Worm (Caenorhabditis elegans): ENCODE measurements around the gene nkb-3.

The nkb-3 gene

ce11 chrX:13770508-13770978 is at the start of gene nkb-3:
Gene nkb-3 (minus strand): TSS chrX:13770558.
- peak; percentile 18 for TF ChIP-seq fkh-10 (GFP tag; optimal IDR thresholded peaks at IDR 0.05)
- TF ChIP-seq sup-37 (GFP tag; optimal IDR thresholded peaks at IDR 0.05): no peak
- peak; percentile 18 for TF ChIP-seq mep-1 (tag; optimal IDR thresholded peaks at IDR 0.05)
- TF ChIP-seq lin-14 (GFP tag; optimal IDR thresholded peaks at IDR 0.05): peak; percentile 62
- TF ChIP-seq lin-35 (GFP tag; optimal IDR thresholded peaks at IDR 0.05): no peak
- TF ChIP-seq snpc-4 (tag; optimal IDR thresholded peaks at IDR 0.05): no peak
- peak; percentile 11 for TF ChIP-seq unc-86 (tag; optimal IDR thresholded peaks at IDR 0.05)

ce11 chrX:13818791-13819190 is 48.4 kb upstream of the nkb-3 start:
- TF ChIP-seq jun-1 (tag; optimal IDR thresholded peaks at IDR 0.05) (no peak), elt-2 (tag; optimal IDR thresholded peaks at IDR 0.05) (peak; percentile 65), ama-1 (optimal IDR thresholded peaks at IDR 0.05) (no peak), nhr-76 (tag; optimal IDR thresholded peaks at IDR 0.05) (no peak)

- TF ChIP-seq lin-14 (GFP tag; optimal IDR thresholded peaks at IDR 0.05) (peak; percentile 81), efl-1 (optimal IDR thresholded peaks at IDR 0.05) (no peak), efl-1 (GFP tag; optimal IDR thresholded peaks at IDR 0.05 in 1 of 2) (peak in 1 of 2 experiments; percentile 2), hlh-4 (tag; optimal IDR thresholded peaks at IDR 0.05) (no peak), egl-13 (tag; optimal IDR thresholded peaks at IDR 0.05) (no peak), blmp-1 (tag; optimal IDR thresholded peaks at IDR 0.05) (no peak)
Observed at ce11 chrX:13811929-13812328, 41.6 kb upstream of the nkb-3 start.

- no peak for TF ChIP-seq nhr-85 (tag)
- TF ChIP-seq ceh-63 (GFP tag; optimal IDR thresholded peaks at IDR 0.05): no peak
- no peak for TF ChIP-seq isw-1 (GFP tag; IDR thresholded peaks at IDR 0.05)
- no peak for TF ChIP-seq sox-4 (tag; optimal IDR thresholded peaks at IDR 0.05)
- no peak for TF ChIP-seq unc-30 (tag; optimal IDR thresholded peaks at IDR 0.05)
- TF ChIP-seq grh-1 (GFP tag; IDR thresholded peaks at IDR 0.05): no peak
- TF ChIP-seq fos-1 (tag; optimal IDR thresholded peaks at IDR 0.05): no peak
- no peak for TF ChIP-seq skn-1 (tag; optimal IDR thresholded peaks at IDR 0.05)
- TF ChIP-seq hlh-17 (GFP tag; optimal IDR thresholded peaks at IDR 0.05; ENCODE audit: borderline replicate concordance): no peak
- TF ChIP-seq mep-1 (tag; optimal IDR thresholded peaks at IDR 0.05): no peak
- no peak for TF ChIP-seq mdl-1 (tag; optimal IDR thresholded peaks at IDR 0.05)
Observed at ce11 chrX:13811156-13811555, 40.8 kb upstream of the nkb-3 start.

- TF ChIP-seq snu-23 (GFP tag; optimal IDR thresholded peaks at IDR 0.05) (no peak), lin-39 (tag; optimal IDR thresholded peaks at IDR 0.05) (no peak), ztf-11 (tag; optimal IDR thresholded peaks at IDR 0.05) (no peak), fkh-4 (tag; optimal IDR thresholded peaks at IDR 0.05; ENCODE audit: borderline replicate concordance) (no peak), ceh-8 (GFP tag; optimal IDR thresholded peaks at IDR 0.05) (no peak)
Observed at ce11 chrX:13809773-13810172, 39.4 kb upstream of the nkb-3 start, which contains the start of gene obr-3. Gene obr-3 (minus strand): TSS chrX:13809873.

ce11 chrX:13803246-13803645 is 32.9 kb upstream of the nkb-3 start:
- TF ChIP-seq elt-2 (tag; optimal IDR thresholded peaks at IDR 0.05): peak; percentile 93
- TF ChIP-seq nhr-47 (tag; optimal IDR thresholded peaks at IDR 0.05): no peak
- TF ChIP-seq fkh-4 (tag; optimal IDR thresholded peaks at IDR 0.05; ENCODE audit: borderline replicate concordance): no peak
- peak; percentile 37 for TF ChIP-seq nhr-20 (tag; optimal IDR thresholded peaks at IDR 0.05)
- TF ChIP-seq nhr-90 (tag; optimal IDR thresholded peaks at IDR 0.05; ENCODE audit: poor library complexity): peak; percentile 24
- TF ChIP-seq nhr-71 (tag; optimal IDR thresholded peaks at IDR 0.05): peak; percentile 29
- TF ChIP-seq efl-1 (optimal IDR thresholded peaks at IDR 0.05): no peak
- TF ChIP-seq efl-1 (GFP tag; optimal IDR thresholded peaks at IDR 0.05 in 1 of 2): peak in 1 of 2 experiments; percentile 84
- TF ChIP-seq lin-35 (GFP tag; optimal IDR thresholded peaks at IDR 0.05): peak in 1 of 2 experiments; percentile 41
